Fruit fly (Drosophila melanogaster) whole organism, pupa: ENCODE data around the gene nompC.

Source experiments
- CG10348 ChIP-seq: fragments of 200-800 bp; sonication (Bioruptor generic); IDR thresholded peaks from 2 replicates; pipeline ENCODE4 v1.3.6; 2022; ENCODE audit warnings: missing biosample characterization, missing genetic modification characterization
- CG12605 ChIP-seq: fragments of 200-800 bp; sonication (Bioruptor generic); IDR thresholded peaks from 2 replicates; pipeline ENCODE4 v1.3.6; 2022; ENCODE audit warnings: missing biosample characterization, missing genetic modification characterization
- CG13204 ChIP-seq: fragments of 200-800 bp; sonication (Bioruptor generic); optimal IDR thresholded peaks from 2 replicates; lab custom pipeline; 2018; ENCODE audit warnings: missing biosample characterization, mild to moderate bottlenecking, missing genetic modification characterization, moderate library complexity
- CG14655 ChIP-seq: fragments of 200-800 bp; sonication (Bioruptor generic); optimal IDR thresholded peaks from 3 replicates; lab custom pipeline; 2017; ENCODE audit warnings: mild to moderate bottlenecking, missing biosample characterization, missing genetic modification reagents, missing genetic modification characterization
- CG15710 ChIP-seq: fragments of 200-800 bp; sonication (Bioruptor generic); optimal IDR thresholded peaks from 2 replicates; lab custom pipeline; 2018; ENCODE audit warnings: missing biosample characterization, mild to moderate bottlenecking, missing genetic modification characterization, moderate library complexity
- CG17806 ChIP-seq: fragments of 200-800 bp; sonication (Bioruptor generic); optimal IDR thresholded peaks from 2 replicates; lab custom pipeline; 2018; ENCODE audit warnings: missing biosample characterization, mild to moderate bottlenecking, missing genetic modification characterization, moderate library complexity
- CG32121 ChIP-seq: fragments of 200-800 bp; sonication (Bioruptor generic); IDR thresholded peaks from 2 replicates; pipeline ENCODE4 v1.3.6; 2022; ENCODE audit warnings: missing biosample characterization, missing genetic modification characterization
- CG34367 ChIP-seq: fragments of 200-800 bp; sonication (Bioruptor generic); optimal IDR thresholded peaks from 2 replicates; lab custom pipeline; 2018; ENCODE audit warnings: missing biosample characterization, mild to moderate bottlenecking, missing genetic modification characterization
- CG4496 ChIP-seq: fragments of 200-800 bp; sonication (Bioruptor generic); IDR thresholded peaks from 3 replicates; pipeline ENCODE4 v1.3.6; 2022; ENCODE audit warnings: missing biosample characterization, missing genetic modification characterization
- CG8159 ChIP-seq: fragments of 200-800 bp; sonication (Bioruptor generic); optimal IDR thresholded peaks from 3 replicates; lab custom pipeline; 2018; ENCODE audit warnings: missing biosample characterization, mild to moderate bottlenecking, missing genetic modification characterization, moderate library complexity
- CG8301 ChIP-seq: fragments of 200-800 bp; sonication (Bioruptor generic); optimal IDR thresholded peaks from 2 replicates; lab custom pipeline; 2018; ENCODE audit warnings: missing biosample characterization, mild to moderate bottlenecking, missing genetic modification characterization
- CG9948 ChIP-seq: fragments of 200-800 bp; sonication (Bioruptor generic); optimal IDR thresholded peaks from 2 replicates; lab custom pipeline; 2018; ENCODE audit warnings: missing biosample characterization, mild to moderate bottlenecking, missing genetic modification characterization, moderate library complexity
- D1 ChIP-seq: fragments of 200-800 bp; sonication (Bioruptor generic); optimal IDR thresholded peaks from 2 replicates; lab custom pipeline; 2018; ENCODE audit warnings: missing biosample characterization, mild to moderate bottlenecking, missing genetic modification characterization, moderate library complexity
- EcR ChIP-seq: fragments of 200-800 bp; sonication (Bioruptor generic); optimal IDR thresholded peaks from 3 replicates; lab custom pipeline; 2019; ENCODE audit warnings: missing biosample characterization, missing genetic modification characterization, mild to moderate bottlenecking, moderate library complexity, missing genetic modification reagents
- Ets98B ChIP-seq: fragments of 200-800 bp; sonication (Bioruptor generic); IDR thresholded peaks from 2 replicates; pipeline ENCODE4 v1.3.6; 2022; ENCODE audit warnings: missing biosample characterization, missing genetic modification characterization
- Pif1A ChIP-seq: fragments of 200-800 bp; sonication (Bioruptor generic); optimal IDR thresholded peaks from 3 replicates; lab custom pipeline; 2016; ENCODE audit warnings: missing biosample characterization, missing genetic modification characterization
- Pif1B ChIP-seq: fragments of 200-800 bp; sonication (Bioruptor generic); optimal IDR thresholded peaks from 3 replicates; lab custom pipeline; 2016; ENCODE audit warnings: missing biosample characterization, missing genetic modification characterization
- Snoo ChIP-seq: fragments of 200-800 bp; sonication (Bioruptor generic); optimal IDR thresholded peaks from 3 replicates; lab custom pipeline; 2017; ENCODE audit warnings: missing biosample characterization, mild to moderate bottlenecking, missing genetic modification characterization, inconsistent platforms
- fd96Ca ChIP-seq: fragments of 200-800 bp; sonication (Bioruptor generic); IDR thresholded peaks from 3 replicates; pipeline ENCODE4 v1.3.6; 2022; ENCODE audit warnings: missing biosample characterization, missing genetic modification characterization
- gl ChIP-seq: fragments of 200-800 bp; sonication (Bioruptor generic); optimal IDR thresholded peaks from 2 replicates; lab custom pipeline; 2018; ENCODE audit warnings: missing biosample characterization, mild to moderate bottlenecking, missing genetic modification characterization
- rn ChIP-seq: fragments of 200-800 bp; sonication (Bioruptor generic); IDR thresholded peaks from 2 replicates; pipeline ENCODE4 v1.3.6; 2022; ENCODE audit warnings: missing biosample characterization, missing genetic modification characterization

The nompC gene

dm6 chr2L:5403552-5404330, 57.7 kb downstream of the nompC start, which contains the start of gene H15:
TSS of gene H15 (plus strand) at chr2L:5404280.
- TF ChIP-seq CG12605 (no peak), CG32121 (GFP tag; lab: Robert Waterston, UW) (no peak), CG8159 (no peak), fd96Ca (GFP tag; lab: Robert Waterston, UW) (0 out of 3 replicates have a peak, but pooled peaks have one; percentile 21), rn (no peak), D1 (tag; lab: Kevin White, UChicago) (peak; percentile 64), CG4496 (GFP tag; lab: Robert Waterston, UW) (no peak), CG13204 (GFP tag; lab: Kevin White, UChicago) (no peak), CG17806 (tag; lab: Kevin White, UChicago) (no peak), CG15710 (tag; lab: Kevin White, UChicago) (no peak), CG14655 (GFP tag; lab: Kevin White, UChicago) (no peak), CG9948 (tag; lab: Kevin White, UChicago) (no peak), EcR (GFP tag; lab: Kevin White, UChicago) (no peak), CG34367 (tag; lab: Kevin White, UChicago) (no peak), Ets98B (GFP tag; lab: Robert Waterston, UW) (no peak)

dm6 chr2L:5406958-5407357, 61.0 kb downstream of the nompC start:
- TF ChIP-seq Snoo (no peak), CG17806 (tag; lab: Kevin White, UChicago) (no peak), Ets98B (GFP tag; lab: Robert Waterston, UW) (no peak), gl (tag; lab: Kevin White, UChicago) (no peak), Pif1B (GFP tag; lab: Kevin White, UChicago) (no peak), CG14655 (GFP tag; lab: Kevin White, UChicago) (no peak), CG4496 (GFP tag; lab: Robert Waterston, UW) (no peak), fd96Ca (GFP tag; lab: Robert Waterston, UW) (0 out of 3 replicates have a peak, but pooled peaks have one; percentile 41), EcR (GFP tag; lab: Kevin White, UChicago) (no peak), CG32121 (GFP tag; lab: Robert Waterston, UW) (no peak), CG10348 (GFP tag; lab: Robert Waterston, UW) (no peak), Pif1A (no peak), CG8301 (tag; lab: Kevin White, UChicago) (no peak), D1 (tag; lab: Kevin White, UChicago) (no peak), CG13204 (GFP tag; lab: Kevin White, UChicago) (peak; percentile 3), CG8159 (no peak), CG34367 (tag; lab: Kevin White, UChicago) (no peak)

- TF ChIP-seq CG8301 (tag; lab: Kevin White, UChicago) = no peak
- TF ChIP-seq D1 (tag; lab: Kevin White, UChicago) = no peak
- no peak for TF ChIP-seq fd96Ca (GFP tag; lab: Robert Waterston, UW)
- TF ChIP-seq Snoo = no peak
- no peak for TF ChIP-seq CG10348 (GFP tag; lab: Robert Waterston, UW)
- TF ChIP-seq Ets98B (GFP tag; lab: Robert Waterston, UW) = no peak
- TF ChIP-seq CG32121 (GFP tag; lab: Robert Waterston, UW) = no peak
- TF ChIP-seq CG34367 (tag; lab: Kevin White, UChicago) = no peak
- no peak for TF ChIP-seq CG14655 (GFP tag; lab: Kevin White, UChicago)
- no peak for TF ChIP-seq Pif1A
- no peak for TF ChIP-seq EcR (GFP tag; lab: Kevin White, UChicago)
- TF ChIP-seq CG15710 (tag; lab: Kevin White, UChicago) = no peak
- no peak for TF ChIP-seq gl (tag; lab: Kevin White, UChicago)
- TF ChIP-seq CG17806 (tag; lab: Kevin White, UChicago) = no peak
- no peak for TF ChIP-seq Pif1B (GFP tag; lab: Kevin White, UChicago)
- no peak for TF ChIP-seq CG9948 (tag; lab: Kevin White, UChicago)
- no peak for TF ChIP-seq CG13204 (GFP tag; lab: Kevin White, UChicago)
- no peak for TF ChIP-seq CG4496 (GFP tag; lab: Robert Waterston, UW)
- no peak for TF ChIP-seq CG8159
- TF ChIP-seq, all 21 proteins: peak for 0
Measured at dm6 chr2L:5410323-5410722, 64.3 kb downstream of the nompC start.

dm6 chr2L:5412550-5412949, 66.5 kb downstream of the nompC start:
- TF ChIP-seq gl (tag; lab: Kevin White, UChicago) = no peak
- TF ChIP-seq EcR (GFP tag; lab: Kevin White, UChicago) = no peak
- no peak for TF ChIP-seq CG8301 (tag; lab: Kevin White, UChicago)
- TF ChIP-seq CG9948 (tag; lab: Kevin White, UChicago) = no peak
- no peak for TF ChIP-seq CG8159
- no peak for TF ChIP-seq CG13204 (GFP tag; lab: Kevin White, UChicago)

DNA sequence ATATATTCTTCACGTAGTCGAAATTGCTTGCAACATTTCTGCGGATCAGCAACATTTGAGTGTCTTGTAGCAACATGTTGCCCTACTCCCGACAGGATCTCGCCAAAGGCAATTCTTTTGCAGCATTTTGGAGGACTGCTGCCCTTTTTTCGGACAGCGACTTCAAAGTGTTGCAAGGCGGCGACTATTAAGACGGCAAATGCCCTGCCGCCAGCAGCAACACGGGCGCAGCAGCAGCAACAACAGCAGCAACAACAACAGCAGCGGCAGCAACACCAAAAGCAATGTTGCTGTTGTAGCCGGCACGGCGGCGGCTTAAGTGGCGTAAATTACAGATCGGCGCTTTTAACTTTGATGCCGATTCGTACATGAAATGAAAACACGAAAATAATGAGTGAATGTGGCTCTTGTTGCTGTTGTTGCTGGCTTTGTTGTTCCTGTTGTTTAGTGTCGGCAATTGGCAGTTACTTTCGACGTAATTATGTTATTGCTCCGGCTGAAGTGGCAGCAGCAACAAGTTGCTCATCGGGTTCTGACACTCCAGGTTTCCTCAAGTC, 68.7 kb downstream of the nompC start:
- TF ChIP-seq CG12605 (no peak), CG8301 (tag; lab: Kevin White, UChicago) (no peak)
- TF ChIP-seq, all 21 proteins: peak for 0
